Fruit fly (Drosophila melanogaster) whole organism, pupa: ENCODE measurements around the gene Vha16-5.

Experiments used
- CG10348 ChIP-seq: fragments of 200-800 bp; sonication (Bioruptor generic); IDR thresholded peaks from 2 replicates; pipeline ENCODE4 v1.3.6; 2022; ENCODE audit warnings: missing biosample characterization, missing genetic modification characterization
- CG12605 ChIP-seq: fragments of 200-800 bp; sonication (Bioruptor generic); IDR thresholded peaks from 2 replicates; pipeline ENCODE4 v1.3.6; 2022; ENCODE audit warnings: missing biosample characterization, missing genetic modification characterization
- CG13204 ChIP-seq: fragments of 200-800 bp; sonication (Bioruptor generic); optimal IDR thresholded peaks from 2 replicates; lab custom pipeline; 2018; ENCODE audit warnings: missing biosample characterization, mild to moderate bottlenecking, missing genetic modification characterization, moderate library complexity
- CG14655 ChIP-seq: fragments of 200-800 bp; sonication (Bioruptor generic); optimal IDR thresholded peaks from 3 replicates; lab custom pipeline; 2017; ENCODE audit warnings: mild to moderate bottlenecking, missing biosample characterization, missing genetic modification reagents, missing genetic modification characterization
- CG15710 ChIP-seq: fragments of 200-800 bp; sonication (Bioruptor generic); optimal IDR thresholded peaks from 2 replicates; lab custom pipeline; 2018; ENCODE audit warnings: missing biosample characterization, mild to moderate bottlenecking, missing genetic modification characterization, moderate library complexity
- CG17806 ChIP-seq: fragments of 200-800 bp; sonication (Bioruptor generic); optimal IDR thresholded peaks from 2 replicates; lab custom pipeline; 2018; ENCODE audit warnings: missing biosample characterization, mild to moderate bottlenecking, missing genetic modification characterization, moderate library complexity
- CG32121 ChIP-seq: fragments of 200-800 bp; sonication (Bioruptor generic); IDR thresholded peaks from 2 replicates; pipeline ENCODE4 v1.3.6; 2022; ENCODE audit warnings: missing biosample characterization, missing genetic modification characterization
- CG34367 ChIP-seq: fragments of 200-800 bp; sonication (Bioruptor generic); optimal IDR thresholded peaks from 2 replicates; lab custom pipeline; 2018; ENCODE audit warnings: missing biosample characterization, mild to moderate bottlenecking, missing genetic modification characterization
- CG4496 ChIP-seq: fragments of 200-800 bp; sonication (Bioruptor generic); IDR thresholded peaks from 3 replicates; pipeline ENCODE4 v1.3.6; 2022; ENCODE audit warnings: missing biosample characterization, missing genetic modification characterization
- CG8159 ChIP-seq: fragments of 200-800 bp; sonication (Bioruptor generic); optimal IDR thresholded peaks from 3 replicates; lab custom pipeline; 2018; ENCODE audit warnings: missing biosample characterization, mild to moderate bottlenecking, missing genetic modification characterization, moderate library complexity
- CG8301 ChIP-seq: fragments of 200-800 bp; sonication (Bioruptor generic); optimal IDR thresholded peaks from 2 replicates; lab custom pipeline; 2018; ENCODE audit warnings: missing biosample characterization, mild to moderate bottlenecking, missing genetic modification characterization
- CG9948 ChIP-seq: fragments of 200-800 bp; sonication (Bioruptor generic); optimal IDR thresholded peaks from 2 replicates; lab custom pipeline; 2018; ENCODE audit warnings: missing biosample characterization, mild to moderate bottlenecking, missing genetic modification characterization, moderate library complexity
- D1 ChIP-seq: fragments of 200-800 bp; sonication (Bioruptor generic); optimal IDR thresholded peaks from 2 replicates; lab custom pipeline; 2018; ENCODE audit warnings: missing biosample characterization, mild to moderate bottlenecking, missing genetic modification characterization, moderate library complexity
- EcR ChIP-seq: fragments of 200-800 bp; sonication (Bioruptor generic); optimal IDR thresholded peaks from 3 replicates; lab custom pipeline; 2019; ENCODE audit warnings: missing biosample characterization, missing genetic modification characterization, mild to moderate bottlenecking, moderate library complexity, missing genetic modification reagents
- Ets98B ChIP-seq: fragments of 200-800 bp; sonication (Bioruptor generic); IDR thresholded peaks from 2 replicates; pipeline ENCODE4 v1.3.6; 2022; ENCODE audit warnings: missing biosample characterization, missing genetic modification characterization
- Pif1A ChIP-seq: fragments of 200-800 bp; sonication (Bioruptor generic); optimal IDR thresholded peaks from 3 replicates; lab custom pipeline; 2016; ENCODE audit warnings: missing biosample characterization, missing genetic modification characterization
- Pif1B ChIP-seq: fragments of 200-800 bp; sonication (Bioruptor generic); optimal IDR thresholded peaks from 3 replicates; lab custom pipeline; 2016; ENCODE audit warnings: missing biosample characterization, missing genetic modification characterization
- Snoo ChIP-seq: fragments of 200-800 bp; sonication (Bioruptor generic); optimal IDR thresholded peaks from 3 replicates; lab custom pipeline; 2017; ENCODE audit warnings: missing biosample characterization, mild to moderate bottlenecking, missing genetic modification characterization, inconsistent platforms
- fd96Ca ChIP-seq: fragments of 200-800 bp; sonication (Bioruptor generic); IDR thresholded peaks from 3 replicates; pipeline ENCODE4 v1.3.6; 2022; ENCODE audit warnings: missing biosample characterization, missing genetic modification characterization
- gl ChIP-seq: fragments of 200-800 bp; sonication (Bioruptor generic); optimal IDR thresholded peaks from 2 replicates; lab custom pipeline; 2018; ENCODE audit warnings: missing biosample characterization, mild to moderate bottlenecking, missing genetic modification characterization
- rn ChIP-seq: fragments of 200-800 bp; sonication (Bioruptor generic); IDR thresholded peaks from 2 replicates; pipeline ENCODE4 v1.3.6; 2022; ENCODE audit warnings: missing biosample characterization, missing genetic modification characterization

Gene Vha16-5

dm6 chr2L:10711221-10711620 lies 25.6 kb downstream of the Vha16-5 start:
- no peak for TF ChIP-seq Snoo (tag; lab: Kevin White, UChicago)
- TF ChIP-seq fd96Ca (GFP tag; lab: Robert Waterston, UW) = no peak
- TF ChIP-seq Pif1B (GFP tag; lab: Kevin White, UChicago) = no peak
- no peak for TF ChIP-seq gl (tag; lab: Kevin White, UChicago)
- no peak for TF ChIP-seq rn (GFP tag; lab: Robert Waterston, UW)
- no peak for TF ChIP-seq D1
- TF ChIP-seq, all 21 proteins: peak for 0

dm6 chr2L:10709353-10709752 lies 27.5 kb downstream of the Vha16-5 start, which contains the start of gene Lip2:
Gene Lip2 (minus strand): TSS chr2L:10709453.
- TF ChIP-seq CG9948 (tag; lab: Kevin White, UChicago) (no peak), CG17806 (tag; lab: Kevin White, UChicago) (no peak), Snoo (tag; lab: Kevin White, UChicago) (no peak), rn (GFP tag; lab: Robert Waterston, UW) (no peak), CG4496 (GFP tag; lab: Robert Waterston, UW) (no peak)

dm6 chr2L:10708089-10708488 lies 28.8 kb downstream of the Vha16-5 start:
- TF ChIP-seq CG4496 (GFP tag; lab: Robert Waterston, UW) (no peak), CG34367 (tag; lab: Kevin White, UChicago) (no peak), CG9948 (tag; lab: Kevin White, UChicago) (no peak), CG32121 (GFP tag; lab: Robert Waterston, UW) (no peak), Pif1A (GFP tag; lab: Kevin White, UChicago) (no peak), CG10348 (GFP tag; lab: Robert Waterston, UW) (no peak), D1 (no peak), Ets98B (GFP tag; lab: Robert Waterston, UW) (no peak), EcR (GFP tag; lab: Kevin White, UChicago) (no peak), CG12605 (no peak), Snoo (tag; lab: Kevin White, UChicago) (no peak), CG14655 (GFP tag; lab: Kevin White, UChicago) (no peak), Pif1B (GFP tag; lab: Kevin White, UChicago) (no peak), CG8159 (no peak), CG8301 (tag; lab: Kevin White, UChicago) (no peak), fd96Ca (GFP tag; lab: Robert Waterston, UW) (no peak), CG17806 (tag; lab: Kevin White, UChicago) (no peak), CG13204 (GFP tag; lab: Kevin White, UChicago) (no peak), rn (GFP tag; lab: Robert Waterston, UW) (no peak)

dm6 chr2L:10706267-10706666 lies 30.6 kb downstream of the Vha16-5 start:
- no peak for TF ChIP-seq CG13204 (GFP tag; lab: Kevin White, UChicago)
- TF ChIP-seq Pif1A (GFP tag; lab: Kevin White, UChicago) = no peak
- no peak for TF ChIP-seq fd96Ca (GFP tag; lab: Robert Waterston, UW)
- TF ChIP-seq gl (tag; lab: Kevin White, UChicago) = no peak
- no peak for TF ChIP-seq Ets98B (GFP tag; lab: Robert Waterston, UW)
- no peak for TF ChIP-seq CG34367 (tag; lab: Kevin White, UChicago)
- TF ChIP-seq CG4496 (GFP tag; lab: Robert Waterston, UW) = no peak
- TF ChIP-seq CG10348 (GFP tag; lab: Robert Waterston, UW) = no peak
- TF ChIP-seq Pif1B (GFP tag; lab: Kevin White, UChicago) = no peak
- TF ChIP-seq CG15710 (tag; lab: Kevin White, UChicago) = no peak
- no peak for TF ChIP-seq D1
- no peak for TF ChIP-seq rn (GFP tag; lab: Robert Waterston, UW)

- TF ChIP-seq CG4496 (GFP tag; lab: Robert Waterston, UW) (no peak), D1 (no peak), CG13204 (GFP tag; lab: Kevin White, UChicago) (no peak), rn (GFP tag; lab: Robert Waterston, UW) (no peak), CG15710 (tag; lab: Kevin White, UChicago) (no peak), CG14655 (GFP tag; lab: Kevin White, UChicago) (no peak), CG8159 (no peak), Pif1B (GFP tag; lab: Kevin White, UChicago) (no peak), CG8301 (tag; lab: Kevin White, UChicago) (no peak), Snoo (tag; lab: Kevin White, UChicago) (no peak), CG17806 (tag; lab: Kevin White, UChicago) (no peak), CG12605 (no peak), gl (tag; lab: Kevin White, UChicago) (no peak), fd96Ca (GFP tag; lab: Robert Waterston, UW) (no peak), EcR (GFP tag; lab: Kevin White, UChicago) (no peak), Ets98B (GFP tag; lab: Robert Waterston, UW) (no peak), CG34367 (tag; lab: Kevin White, UChicago) (no peak), CG32121 (GFP tag; lab: Robert Waterston, UW) (no peak), Pif1A (GFP tag; lab: Kevin White, UChicago) (no peak)
These were observed 32.4 kb downstream of the Vha16-5 start for dm6 chr2L:10704425-10704824.

dm6 chr2L:10703281-10703680 lies 33.6 kb downstream of the Vha16-5 start, which contains the start of gene CG6415:
Gene CG6415 (plus strand): TSS chr2L:10703621.
- TF ChIP-seq Ets98B (GFP tag; lab: Robert Waterston, UW) = peak; percentile 76
- peak; percentile 85 for TF ChIP-seq CG32121 (GFP tag; lab: Robert Waterston, UW)
- peak; percentile 56 for TF ChIP-seq CG8301 (tag; lab: Kevin White, UChicago)
- peak; percentile 58 for TF ChIP-seq CG14655 (GFP tag; lab: Kevin White, UChicago)
- no peak for TF ChIP-seq CG17806 (tag; lab: Kevin White, UChicago)
- TF ChIP-seq rn (GFP tag; lab: Robert Waterston, UW) = 0 out of 2 replicates have a peak, but pooled peaks have one; percentile 13
- TF ChIP-seq CG12605 = peak; percentile 54; the same call in 1 of the 2 replicates
- TF ChIP-seq Pif1A (GFP tag; lab: Kevin White, UChicago) = peak; percentile 25
- TF ChIP-seq CG4496 (GFP tag; lab: Robert Waterston, UW) = peak; percentile 82
- TF ChIP-seq gl (tag; lab: Kevin White, UChicago) = no peak
- no peak for TF ChIP-seq CG8159
- no peak for TF ChIP-seq EcR (GFP tag; lab: Kevin White, UChicago)
- TF ChIP-seq CG13204 (GFP tag; lab: Kevin White, UChicago) = no peak
- peak; percentile 69 for TF ChIP-seq fd96Ca (GFP tag; lab: Robert Waterston, UW)
